Fruit fly (Drosophila melanogaster) whole organism, embryonic: Measurements from ENCODE around the gene CG43675.

Source experiments
- Abd-B ChIP-seq: fragments of 200-800 bp; sonication (Bioruptor generic); optimal IDR thresholded peaks from 2 replicates; lab custom pipeline; 2018; ENCODE audit warnings: missing biosample characterization, mild to moderate bottlenecking, missing genetic modification characterization, moderate library complexity
- B-H2 ChIP-seq: fragments of 200-800 bp; sonication (Bioruptor generic); optimal IDR thresholded peaks from 2 replicates; lab custom pipeline; 2018; ENCODE audit warnings: missing biosample characterization, mild to moderate bottlenecking, missing genetic modification characterization
- CG10267 ChIP-seq: fragments of 200-800 bp; sonication (Bioruptor generic); optimal IDR thresholded peaks from 2 replicates; lab custom pipeline; 2018; ENCODE audit warnings: missing biosample characterization, mild to moderate bottlenecking, missing genetic modification characterization, moderate library complexity
- CG11696 ChIP-seq: fragments of 200-800 bp; sonication (Bioruptor generic); IDR thresholded peaks from 2 replicates; pipeline ENCODE4 v1.3.6; 2022; ENCODE audit warnings: missing biosample characterization, missing genetic modification characterization
- CG12744 ChIP-seq: fragments of 200-800 bp; sonication (Bioruptor generic); optimal IDR thresholded peaks from 2 replicates; lab custom pipeline; 2016; ENCODE audit warnings: missing biosample characterization, missing genetic modification characterization
- CG14050 ChIP-seq: fragments of 200-800 bp; sonication (Bioruptor generic); IDR thresholded peaks from 3 replicates; pipeline ENCODE4 v1.3.6; 2022; ENCODE audit warnings: missing biosample characterization, missing genetic modification characterization
- CG15479 ChIP-seq: fragments of 200-800 bp; sonication (Bioruptor generic); optimal IDR thresholded peaks from 3 replicates; lab custom pipeline; 2019; ENCODE audit warnings: missing biosample characterization, mild to moderate bottlenecking, missing genetic modification characterization, moderate library complexity
- CG1603 ChIP-seq: fragments of 200-800 bp; sonication (Bioruptor generic); optimal IDR thresholded peaks from 2 replicates; lab custom pipeline; 2019; ENCODE audit warnings: missing biosample characterization, mild to moderate bottlenecking, missing genetic modification characterization, moderate library complexity
- CG17385 ChIP-seq: fragments of 200-800 bp; sonication (Bioruptor generic); optimal IDR thresholded peaks from 3 replicates; lab custom pipeline; 2018; ENCODE audit warnings: missing biosample characterization, mild to moderate bottlenecking, missing genetic modification characterization
- CG17568 ChIP-seq: fragments of 200-800 bp; sonication (Bioruptor generic); optimal IDR thresholded peaks from 2 replicates; lab custom pipeline; 2018; ENCODE audit warnings: missing biosample characterization, mild to moderate bottlenecking, missing genetic modification characterization, moderate library complexity
- CG17829 ChIP-seq: fragments of 200-800 bp; optimal IDR thresholded peaks from 2 replicates; lab custom pipeline; 2019; ENCODE audit warnings: missing biosample characterization, mild to moderate bottlenecking, missing genetic modification characterization, moderate library complexity
- CG17912 ChIP-seq: fragments of 200-800 bp; sonication (Bioruptor generic); optimal IDR thresholded peaks from 2 replicates; lab custom pipeline; 2018; ENCODE audit warnings: missing biosample characterization, mild to moderate bottlenecking, missing genetic modification characterization
- CG30403 ChIP-seq: fragments of 200-800 bp; sonication (Bioruptor generic); optimal IDR thresholded peaks from 3 replicates; lab custom pipeline; 2016; ENCODE audit warnings: missing biosample characterization, missing genetic modification characterization
- CG30431 ChIP-seq: fragments of 200-800 bp; sonication (Bioruptor generic); optimal IDR thresholded peaks from 2 replicates; lab custom pipeline; 2017; ENCODE audit warnings: missing biosample characterization, missing genetic modification characterization
- CG32767 ChIP-seq: fragments of 200-800 bp; sonication (Bioruptor generic); IDR thresholded peaks from 2 replicates; pipeline ENCODE4 v1.3.6; 2022; ENCODE audit warnings: missing biosample characterization, missing genetic modification characterization
- CG4282 ChIP-seq: fragments of 200-800 bp; sonication (Bioruptor generic); optimal IDR thresholded peaks from 2 replicates; lab custom pipeline; 2016; ENCODE audit warnings: missing biosample characterization, missing genetic modification characterization
- CG5180 ChIP-seq: fragments of 200-800 bp; sonication (Bioruptor generic); optimal IDR thresholded peaks from 3 replicates; lab custom pipeline; 2017; ENCODE audit warnings: missing biosample characterization, missing genetic modification characterization, mild to moderate bottlenecking, moderate library complexity, missing genetic modification reagents
- CG5245 ChIP-seq: fragments of 200-800 bp; sonication (Bioruptor generic); optimal IDR thresholded peaks from 3 replicates; lab custom pipeline; 2016; ENCODE audit warnings: missing biosample characterization, missing genetic modification characterization
- CG5953 ChIP-seq: fragments of 200-800 bp; sonication (Bioruptor generic); IDR thresholded peaks from 2 replicates; pipeline ENCODE4 v1.3.6; 2022; ENCODE audit warnings: missing biosample characterization, missing genetic modification characterization
- CG8089 ChIP-seq: fragments of 200-800 bp; sonication (Bioruptor generic); optimal IDR thresholded peaks from 3 replicates; lab custom pipeline; 2016; ENCODE audit warnings: missing biosample characterization, missing genetic modification characterization
- CG9215 ChIP-seq: fragments of 200-800 bp; sonication (Bioruptor generic); IDR thresholded peaks from 2 replicates; pipeline ENCODE4 v1.3.6; 2022; ENCODE audit warnings: missing biosample characterization, missing genetic modification characterization
- CG9932 ChIP-seq: fragments of 200-800 bp; sonication (Bioruptor generic); IDR thresholded peaks from 2 replicates; pipeline ENCODE4 v1.3.6; 2022; ENCODE audit warnings: missing biosample characterization, missing genetic modification characterization
- Deaf1 ChIP-seq: fragments of 200-800 bp; optimal IDR thresholded peaks from 3 replicates; lab custom pipeline; 2019; ENCODE audit warnings: missing biosample characterization, mild to moderate bottlenecking, missing genetic modification characterization, moderate library complexity
- Dfd ChIP-seq, 2 experiments: fragments of >200 bp; optimal IDR thresholded peaks; 2 replicates each; lab custom pipeline; 2017; ENCODE audit warnings: missing biosample characterization in 2 of 2, missing genetic modification characterization in 2 of 2
- E2f2 ChIP-seq: fragments of 200-800 bp; sonication (Bioruptor generic); IDR thresholded peaks from 2 replicates; pipeline ENCODE4 v1.3.6; 2022; ENCODE audit warnings: missing biosample characterization, missing genetic modification characterization
- Ets65A ChIP-seq: fragments of 200-800 bp; sonication (Bioruptor generic); peaks from one replicate; lab custom pipeline; 2016; ENCODE audit warnings: missing biosample characterization, missing genetic modification characterization
- Ets97D ChIP-seq: fragments of 200-800 bp; sonication (Bioruptor generic); optimal IDR thresholded peaks from 3 replicates; lab custom pipeline; 2016; ENCODE audit warnings: missing biosample characterization, missing genetic modification characterization
- Fer2 ChIP-seq: fragments of 200-800 bp; sonication (Bioruptor generic); optimal IDR thresholded peaks from 2 replicates; lab custom pipeline; 2018; ENCODE audit warnings: missing biosample characterization, mild to moderate bottlenecking, missing genetic modification characterization, moderate library complexity
- H15 ChIP-seq: fragments of 200-800 bp; sonication (Bioruptor generic); IDR thresholded peaks from 3 replicates; pipeline ENCODE4 v1.3.6; 2022; ENCODE audit warnings: missing biosample characterization, missing genetic modification characterization
- Nf-YC ChIP-seq: fragments of 200-800 bp; optimal IDR thresholded peaks from 3 replicates; lab custom pipeline; 2019; ENCODE audit warnings: missing biosample characterization, mild to moderate bottlenecking, missing genetic modification characterization, moderate library complexity
- PHDP ChIP-seq: fragments of 200-800 bp; sonication (Bioruptor generic); optimal IDR thresholded peaks from 3 replicates; lab custom pipeline; 2018; ENCODE audit warnings: missing biosample characterization, mild to moderate bottlenecking, missing genetic modification characterization, moderate library complexity
- Stat92E ChIP-seq, 3 experiments: fragments of >200 bp in 2 of 3; fragments of 200-800 bp in 1 of 3; sonication (Bioruptor generic) in 1 of 3; optimal IDR thresholded peaks; 2 replicates each; lab custom pipeline; 2017 to 2019; ENCODE audit warnings: missing biosample characterization in 3 of 3, missing genetic modification characterization in 3 of 3, mild to moderate bottlenecking in 1 of 3, moderate library complexity in 1 of 3
- Tbp ChIP-seq: fragments of >200 bp; optimal IDR thresholded peaks from 2 replicates; lab custom pipeline; 2018; ENCODE audit warnings: missing biosample characterization, missing genetic modification characterization
- Vsx1 ChIP-seq: fragments of 200-800 bp; sonication (Bioruptor generic); optimal IDR thresholded peaks from 2 replicates; lab custom pipeline; 2017; ENCODE audit warnings: missing biosample characterization, mild to moderate bottlenecking, missing genetic modification characterization, missing genetic modification reagents
- bsh ChIP-seq, 2 experiments: fragments of 200-800 bp; sonication (Bioruptor generic); optimal IDR thresholded peaks; 2 replicates each; lab custom pipeline; 2017 to 2018; ENCODE audit warnings: mild to moderate bottlenecking in 2 of 2, missing biosample characterization in 2 of 2, missing genetic modification characterization in 2 of 2, moderate library complexity in 1 of 2
- cg ChIP-seq: fragments of 200-800 bp; sonication (Bioruptor generic); optimal IDR thresholded peaks from 3 replicates; lab custom pipeline; 2019; ENCODE audit warnings: missing biosample characterization, mild to moderate bottlenecking, missing genetic modification characterization, moderate library complexity
- corto ChIP-seq: fragments of 200-800 bp; sonication (Bioruptor generic); optimal IDR thresholded peaks from 2 replicates; lab custom pipeline; 2016; ENCODE audit warnings: missing biosample characterization, mild to moderate bottlenecking, missing genetic modification characterization, moderate library complexity
- da ChIP-seq: fragments of 200-800 bp; sonication (Bioruptor generic); optimal IDR thresholded peaks from 2 replicates; lab custom pipeline; 2016; ENCODE audit warnings: missing biosample characterization, missing genetic modification characterization
- dysf ChIP-seq: fragments of 200-800 bp; sonication (Bioruptor generic); IDR thresholded peaks from 3 replicates; pipeline ENCODE4 v1.3.6; 2022; ENCODE audit warnings: missing biosample characterization, missing genetic modification characterization
- eve ChIP-seq, 2 experiments: fragments of >200 bp; optimal IDR thresholded peaks; 2 replicates each; lab custom pipeline; 2017; ENCODE audit warnings: missing biosample characterization in 2 of 2, missing genetic modification characterization in 2 of 2
- lbe ChIP-seq: fragments of 200-800 bp; sonication (Bioruptor generic); optimal IDR thresholded peaks from 2 replicates; lab custom pipeline; 2016; ENCODE audit warnings: missing biosample characterization, mild to moderate bottlenecking, missing genetic modification characterization
- lmd ChIP-seq: fragments of 200-800 bp; sonication (Bioruptor generic); IDR thresholded peaks from 2 replicates; pipeline ENCODE4 v1.3.6; 2022; ENCODE audit warnings: missing biosample characterization, missing genetic modification characterization
- nerfin-1 ChIP-seq: fragments of 200-800 bp; sonication (Bioruptor generic); optimal IDR thresholded peaks from 3 replicates; lab custom pipeline; 2019; ENCODE audit warnings: missing biosample characterization, mild to moderate bottlenecking, missing genetic modification characterization, moderate library complexity
- prd ChIP-seq, 3 experiments: fragments of >200 bp in 2 of 3; fragments of 200-800 bp in 1 of 3; sonication (Bioruptor generic) in 1 of 3; optimal IDR thresholded peaks in 2 of 3; IDR thresholded peaks in 1 of 3; 2 replicates in 2 of 3; 3 replicates in 1 of 3; pipeline versions ENCODE4 v1.3.6 to Lab custom; 2017 to 2022; ENCODE audit warnings: missing biosample characterization in 1 of 3, missing genetic modification characterization in 1 of 3
- pum ChIP-seq: fragments of 200-800 bp; sonication (Bioruptor generic); optimal IDR thresholded peaks from 2 replicates; lab custom pipeline; 2016; ENCODE audit warnings: missing biosample characterization, missing genetic modification characterization
- shn ChIP-seq: fragments of 200-800 bp; sonication (Bioruptor generic); optimal IDR thresholded peaks from 3 replicates; lab custom pipeline; 2016; ENCODE audit warnings: missing biosample characterization, missing genetic modification characterization
- stwl ChIP-seq: fragments of 200-800 bp; sonication (Bioruptor generic); optimal IDR thresholded peaks from 3 replicates; lab custom pipeline; 2018; ENCODE audit warnings: missing biosample characterization, mild to moderate bottlenecking, missing genetic modification characterization, moderate library complexity
- wek ChIP-seq: fragments of 200-800 bp; sonication (Bioruptor generic); optimal IDR thresholded peaks from 3 replicates; lab custom pipeline; 2018; ENCODE audit warnings: missing biosample characterization, mild to moderate bottlenecking, missing genetic modification characterization, moderate library complexity

Gene CG43675

dm6 chr3R:9339176-9340075 lies 15.9 kb upstream of the CG43675 start (continued):
- no peak for TF ChIP-seq CG30431 (GFP tag; lab: Kevin White, UChicago)
- peak; percentile 24 for TF ChIP-seq Vsx1 (GFP tag; lab: Kevin White, UChicago)
- TF ChIP-seq shn (GFP tag; lab: Kevin White, UChicago), result peak; percentile 26
- peak; percentile 18 for TF ChIP-seq Deaf1
- TF ChIP-seq CG17568, result peak; percentile 64
- TF ChIP-seq CG4282 (GFP tag; lab: Kevin White, UChicago), result peak; percentile 38
- TF ChIP-seq CG9215 (GFP tag; lab: Robert Waterston, UW), result no peak
- no peak for TF ChIP-seq lbe (GFP tag; lab: Kevin White, UChicago)
- TF ChIP-seq CG11696 (GFP tag; lab: Robert Waterston, UW), result 0 out of 2 replicates have a peak, but pooled peaks have one; percentile 7
- TF ChIP-seq Stat92E (GFP tag; optimal IDR thresholded peaks at IDR 0.05; lab: Kevin White, UChicago), result peak in 1 of 3 experiments; percentile 11
- no peak for TF ChIP-seq da (GFP tag; lab: Kevin White, UChicago)
- TF ChIP-seq nerfin-1 (tag; lab: Kevin White, UChicago), result peak; percentile 30
- TF ChIP-seq CG10267, result peak; percentile 69
- TF ChIP-seq PHDP (tag; lab: Kevin White, UChicago), result peak; percentile 79
- no peak for TF ChIP-seq Abd-B
- no peak for TF ChIP-seq CG17912
- no peak for TF ChIP-seq CG5953 (GFP tag; lab: Robert Waterston, UW)
- TF ChIP-seq CG5245 (GFP tag; lab: Kevin White, UChicago), result peak; percentile 8
- no peak for TF ChIP-seq E2f2
- peak; percentile 7 for TF ChIP-seq corto (GFP tag; lab: Kevin White, UChicago)
- peak; percentile 65 for TF ChIP-seq CG1603
- TF ChIP-seq wek (GFP tag; lab: Kevin White, UChicago), result peak; percentile 53
- no peak for TF ChIP-seq H15 (GFP tag; lab: Robert Waterston, UW)
- TF ChIP-seq Tbp (GFP tag; lab: Kevin White, UChicago), result no peak
- peak; percentile 80 for TF ChIP-seq CG17829 (tag; lab: Kevin White, UChicago)
- peak; percentile 44 for TF ChIP-seq pum (GFP tag; lab: Kevin White, UChicago)
- TF ChIP-seq CG30403 (GFP tag; lab: Kevin White, UChicago), result peak; percentile 68
- TF ChIP-seq stwl (tag; lab: Kevin White, UChicago), result no peak
- TF ChIP-seq CG12744 (GFP tag; lab: Kevin White, UChicago), result no peak
- no peak for TF ChIP-seq B-H2 (GFP tag; lab: Kevin White, UChicago)
- peak; percentile 79 for TF ChIP-seq cg
- TF ChIP-seq CG8089, result peak; percentile 67
- no peak for TF ChIP-seq Ets97D (GFP tag; lab: Kevin White, UChicago)
- TF ChIP-seq lmd, result no peak; the same call in 1 of the 2 replicates
- no peak for TF ChIP-seq prd (optimal IDR thresholded peaks at IDR 0.05; lab: Kevin White, UChicago)
- TF ChIP-seq prd (GFP tag; IDR thresholded peaks at IDR 0.05; lab: Robert Waterston, UW), result peak; percentile 30; the same call in 1 of the 3 replicates
- no peak for TF ChIP-seq Ets65A (GFP tag; lab: Kevin White, UChicago)
- no peak for TF ChIP-seq CG14050 (GFP tag; lab: Robert Waterston, UW)
- TF ChIP-seq CG5180 (GFP tag; lab: Kevin White, UChicago), result peak; percentile 49
- TF ChIP-seq CG9932 (GFP tag; lab: Robert Waterston, UW), result no peak; the same call in 1 of the 2 replicates
- TF ChIP-seq CG15479 (GFP tag; lab: Kevin White, UChicago), result no peak
- TF ChIP-seq bsh (GFP tag; optimal IDR thresholded peaks at IDR 0.05; lab: Kevin White, UChicago), result peak; percentile 52 to 82
- no peak for TF ChIP-seq Dfd (GFP tag; optimal IDR thresholded peaks at IDR 0.05; lab: Kevin White, UChicago)
- TF ChIP-seq eve (GFP tag; optimal IDR thresholded peaks at IDR 0.05; lab: Kevin White, UChicago), result peak in 1 of 2 experiments; percentile 90
- peak; percentile 61 for TF ChIP-seq CG17385 (GFP tag; lab: Kevin White, UChicago)
- TF ChIP-seq dysf (GFP tag; lab: Robert Waterston, UW), result no peak
- TF ChIP-seq CG32767, result 0 out of 2 replicates have a peak, but pooled peaks have one; percentile 27
- no peak for TF ChIP-seq Nf-YC
- TF ChIP-seq Fer2 (tag; lab: Kevin White, UChicago), result no peak
